Worm (Caenorhabditis elegans) whole organism, L2 larva: ENCODE results near the gene F59E12.6.

Experiments used
- C34F6.9 ChIP-seq: fragments of 150-350 bp; optimal IDR thresholded peaks from 2 replicates; lab custom pipeline; 2014; ENCODE audit warnings: missing biosample characterization, missing genetic modification characterization
- F13H6.1 ChIP-seq: sonication (generic microtip); optimal IDR thresholded peaks from 2 replicates; lab custom pipeline; 2016; ENCODE audit warnings: missing genetic modification characterization, missing compliant biosample characterization
- R02D3.7 ChIP-seq: fragments of 150-350 bp; optimal IDR thresholded peaks from 2 replicates; lab custom pipeline; 2014; ENCODE audit warnings: missing biosample characterization, missing genetic modification characterization
- Y55F3AM.14 ChIP-seq: fragments of 200-800 bp; sonication (Bioruptor generic); optimal IDR thresholded peaks from 2 replicates; lab custom pipeline; 2018; ENCODE audit warnings: mild to moderate bottlenecking, missing genetic modification characterization, missing compliant biosample characterization
- ZK546.5 ChIP-seq: sonication (generic microtip); optimal IDR thresholded peaks from 2 replicates; lab custom pipeline; 2017; ENCODE audit warnings: missing biosample characterization, missing genetic modification characterization
- alr-1 ChIP-seq: fragments of 150-350 bp; optimal IDR thresholded peaks from 2 replicates; lab custom pipeline; 2014; ENCODE audit warnings: missing biosample characterization, missing genetic modification characterization
- ama-1 ChIP-seq: fragments of 150-350 bp; optimal IDR thresholded peaks from 2 replicates; lab custom pipeline; 2018; ENCODE audit warnings: inconsistent platforms
- blmp-1 ChIP-seq: sonication (generic microtip); optimal IDR thresholded peaks from 2 replicates; lab custom pipeline; 2017; ENCODE audit warnings: missing genetic modification characterization, mild to moderate bottlenecking, missing compliant biosample characterization, antibody characterized with exemption, moderate library complexity; ENCODE audit not compliant: insufficient read depth
- ceh-16 ChIP-seq: fragments of 150-350 bp; optimal IDR thresholded peaks from 2 replicates; lab custom pipeline; 2014; ENCODE audit warnings: missing biosample characterization, missing genetic modification characterization
- ceh-82 ChIP-seq: fragments of 150-350 bp; optimal IDR thresholded peaks from 2 replicates; lab custom pipeline; 2014; ENCODE audit warnings: missing biosample characterization, missing genetic modification characterization
- crh-2 ChIP-seq: sonication (generic microtip); optimal IDR thresholded peaks from 2 replicates; lab custom pipeline; 2017; ENCODE audit warnings: missing biosample characterization, missing genetic modification characterization
- dmd-4 ChIP-seq: sonication (generic microtip); optimal IDR thresholded peaks from 2 replicates; lab custom pipeline; 2017; ENCODE audit warnings: missing biosample characterization, missing genetic modification characterization
- egl-27 ChIP-seq: sonication (generic microtip); optimal IDR thresholded peaks from 3 replicates; lab custom pipeline; 2017; ENCODE audit warnings: missing biosample characterization, missing genetic modification reagents, missing genetic modification characterization
- elt-1 ChIP-seq: fragments of 150-350 bp; optimal IDR thresholded peaks from 2 replicates; lab custom pipeline; 2014; ENCODE audit warnings: missing biosample characterization, missing genetic modification characterization
- elt-3 ChIP-seq: sonication (generic microtip); optimal IDR thresholded peaks from 2 replicates; lab custom pipeline; 2017; ENCODE audit warnings: missing biosample characterization, missing genetic modification characterization
- fos-1 ChIP-seq: fragments of 150-350 bp; optimal IDR thresholded peaks from 2 replicates; lab custom pipeline; 2014; ENCODE audit warnings: missing biosample characterization, missing genetic modification characterization
- gmeb-1 ChIP-seq: fragments of 150-350 bp; optimal IDR thresholded peaks from 2 replicates; lab custom pipeline; 2014; ENCODE audit warnings: missing biosample characterization, missing genetic modification characterization
- lin-11 ChIP-seq: fragments of 150-350 bp; sonication (generic microtip); optimal IDR thresholded peaks from 2 replicates; lab custom pipeline; 2014; ENCODE audit warnings: missing biosample characterization, missing genetic modification characterization, inconsistent platforms, mixed read lengths
- lin-13 ChIP-seq: fragments of 150-350 bp; optimal IDR thresholded peaks from 2 replicates; lab custom pipeline; 2014; ENCODE audit warnings: missing biosample characterization, missing genetic modification reagents, missing genetic modification characterization
- lin-39 ChIP-seq: fragments of 150-350 bp; optimal IDR thresholded peaks from 2 replicates; lab custom pipeline; 2014; ENCODE audit warnings: missing biosample characterization, missing genetic modification reagents, missing genetic modification characterization
- lsy-2 ChIP-seq, 2 experiments: fragments of 150-350 bp in 1 of 2; sonication (generic microtip) in 1 of 2; optimal IDR thresholded peaks; 2 replicates each; lab custom pipeline; 2014 to 2017; ENCODE audit warnings: missing biosample characterization in 2 of 2, missing genetic modification characterization in 2 of 2
- mab-5 ChIP-seq: fragments of 150-350 bp; optimal IDR thresholded peaks from 2 replicates; lab custom pipeline; 2014; ENCODE audit warnings: missing biosample characterization, missing genetic modification characterization
- mbf-1 ChIP-seq: sonication (generic microtip); optimal IDR thresholded peaks from 2 replicates; lab custom pipeline; 2017; ENCODE audit warnings: missing biosample characterization, missing genetic modification characterization
- mdl-1 ChIP-seq, 2 experiments: fragments of 150-350 bp in 1 of 2; sonication (generic microtip) in 1 of 2; optimal IDR thresholded peaks; 2 replicates each; lab custom pipeline; 2017; ENCODE audit warnings: missing biosample characterization in 2 of 2, missing genetic modification characterization in 2 of 2
- nhr-10 ChIP-seq: sonication (generic microtip); optimal IDR thresholded peaks from 2 replicates; lab custom pipeline; 2017; ENCODE audit warnings: missing biosample characterization, missing genetic modification characterization
- nhr-11 ChIP-seq: fragments of 150-350 bp; optimal IDR thresholded peaks from 2 replicates; lab custom pipeline; 2014; ENCODE audit warnings: missing biosample characterization, missing genetic modification characterization
- nhr-12 ChIP-seq: fragments of 150-350 bp; optimal IDR thresholded peaks from 2 replicates; lab custom pipeline; 2014; ENCODE audit warnings: missing biosample characterization, missing genetic modification characterization
- nhr-129 ChIP-seq: fragments of 150-350 bp; optimal IDR thresholded peaks from 2 replicates; lab custom pipeline; 2014; ENCODE audit warnings: missing biosample characterization, missing genetic modification characterization
- nhr-21 ChIP-seq: fragments of 150-350 bp; optimal IDR thresholded peaks from 2 replicates; lab custom pipeline; 2014; ENCODE audit warnings: missing biosample characterization, missing genetic modification characterization
- nhr-23 ChIP-seq: fragments of 150-350 bp; optimal IDR thresholded peaks from 2 replicates; lab custom pipeline; 2014; ENCODE audit warnings: missing biosample characterization, missing genetic modification reagents, missing genetic modification characterization
- nhr-237 ChIP-seq: fragments of 150-350 bp; optimal IDR thresholded peaks from 2 replicates; lab custom pipeline; 2014; ENCODE audit warnings: missing biosample characterization, missing genetic modification characterization
- nhr-25 ChIP-seq: fragments of 150-350 bp; sonication (generic microtip); optimal IDR thresholded peaks from 3 replicates; lab custom pipeline; 2014; ENCODE audit warnings: missing biosample characterization, missing genetic modification characterization
- nhr-6 ChIP-seq: fragments of 150-350 bp; optimal IDR thresholded peaks from 2 replicates; lab custom pipeline; 2014; ENCODE audit warnings: missing biosample characterization, missing genetic modification characterization
- nhr-77 ChIP-seq: fragments of 150-350 bp; optimal IDR thresholded peaks from 2 replicates; lab custom pipeline; 2014; ENCODE audit warnings: missing biosample characterization, missing genetic modification characterization
- peb-1 ChIP-seq: fragments of 150-350 bp; optimal IDR thresholded peaks from 2 replicates; lab custom pipeline; 2014; ENCODE audit warnings: missing biosample characterization, missing genetic modification characterization
- sem-4 ChIP-seq: fragments of 150-350 bp; optimal IDR thresholded peaks from 2 replicates; lab custom pipeline; 2014; ENCODE audit warnings: missing biosample characterization, missing genetic modification reagents, missing genetic modification characterization
- skn-1 ChIP-seq: sonication (generic microtip); optimal IDR thresholded peaks from 2 replicates; lab custom pipeline; 2017; ENCODE audit warnings: missing biosample characterization, missing genetic modification characterization
- sma-3 ChIP-seq: sonication (generic microtip); optimal IDR thresholded peaks from 2 replicates; lab custom pipeline; 2016; ENCODE audit warnings: missing genetic modification reagents, missing genetic modification characterization, missing compliant biosample characterization
- sma-9 ChIP-seq, 2 experiments: fragments of 150-350 bp in 1 of 2; sonication (generic microtip) in 1 of 2; optimal IDR thresholded peaks; 2 replicates each; lab custom pipeline; 2014 to 2016; ENCODE audit warnings: missing genetic modification characterization in 2 of 2, mild to moderate bottlenecking in 1 of 2, missing biosample characterization in 1 of 2, missing compliant biosample characterization in 1 of 2, missing genetic modification reagents in 1 of 2, moderate library complexity in 1 of 2
- snpc-4 ChIP-seq: fragments of 150-350 bp; optimal IDR thresholded peaks from 2 replicates; lab custom pipeline; 2014; ENCODE audit warnings: missing biosample characterization, missing genetic modification characterization
- unc-55 ChIP-seq: fragments of 150-350 bp; sonication (generic microtip); optimal IDR thresholded peaks from 3 replicates; lab custom pipeline; 2014; ENCODE audit warnings: missing biosample characterization, missing genetic modification reagents, missing genetic modification characterization
- unc-62 ChIP-seq: fragments of 150-350 bp; optimal IDR thresholded peaks from 2 replicates; lab custom pipeline; 2014; ENCODE audit warnings: missing biosample characterization, missing genetic modification reagents, missing genetic modification characterization
- zag-1 ChIP-seq: fragments of 150-350 bp; optimal IDR thresholded peaks from 2 replicates; lab custom pipeline; 2014; ENCODE audit warnings: missing biosample characterization, missing genetic modification characterization
- ztf-1 ChIP-seq: fragments of 200-800 bp; sonication (Bioruptor generic); conservative IDR thresholded peaks from 2 replicates; pipeline ENCODE4 v1.3.6; 2022; ENCODE audit warnings: missing genetic modification characterization, missing compliant biosample characterization
- ztf-11 ChIP-seq: sonication (generic microtip); optimal IDR thresholded peaks from 2 replicates; lab custom pipeline; 2017; ENCODE audit warnings: missing biosample characterization, missing genetic modification characterization
- ztf-4 ChIP-seq: fragments of 150-350 bp; optimal IDR thresholded peaks from 2 replicates; lab custom pipeline; 2014; ENCODE audit warnings: missing biosample characterization, missing genetic modification characterization

F59E12.6 gene

DNA sequence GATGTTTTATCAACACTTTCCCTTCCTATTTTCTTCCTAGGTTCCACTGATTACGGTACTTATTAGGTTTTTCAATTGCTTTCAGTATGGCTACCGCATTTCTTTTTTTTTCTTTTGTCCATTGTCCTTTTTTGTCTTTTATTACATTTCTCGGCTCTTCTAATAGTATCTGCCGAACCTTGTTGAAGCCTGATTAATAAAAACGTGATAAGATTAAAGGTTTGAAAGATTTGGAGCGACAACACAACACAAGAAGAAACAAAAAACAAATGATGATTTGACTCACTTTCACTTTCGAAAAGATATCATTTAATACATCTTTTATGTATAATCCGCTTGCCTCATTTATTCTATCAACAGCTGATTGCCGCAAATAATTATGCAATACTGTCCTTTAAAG lies 34.3 kb upstream of the F59E12.6 start, which contains the start of gene C25H3.15:
TSS of gene C25H3.15 (plus strand) at position 301 of the 400 bp plus-strand sequence.
- no peak for TF ChIP-seq ztf-1 (GFP tag; lab: Robert Waterston, UW)
- no peak for TF ChIP-seq nhr-10 (tag; lab: Kevin White, UChicago)
- TF ChIP-seq fos-1 (tag; lab: Kevin White, UChicago) = no peak
- no peak for TF ChIP-seq blmp-1 (tag; lab: Kevin White, UChicago)
- no peak for TF ChIP-seq snpc-4 (tag; lab: Kevin White, UChicago)
- TF ChIP-seq, all 48 proteins: peak for 0

DNA sequence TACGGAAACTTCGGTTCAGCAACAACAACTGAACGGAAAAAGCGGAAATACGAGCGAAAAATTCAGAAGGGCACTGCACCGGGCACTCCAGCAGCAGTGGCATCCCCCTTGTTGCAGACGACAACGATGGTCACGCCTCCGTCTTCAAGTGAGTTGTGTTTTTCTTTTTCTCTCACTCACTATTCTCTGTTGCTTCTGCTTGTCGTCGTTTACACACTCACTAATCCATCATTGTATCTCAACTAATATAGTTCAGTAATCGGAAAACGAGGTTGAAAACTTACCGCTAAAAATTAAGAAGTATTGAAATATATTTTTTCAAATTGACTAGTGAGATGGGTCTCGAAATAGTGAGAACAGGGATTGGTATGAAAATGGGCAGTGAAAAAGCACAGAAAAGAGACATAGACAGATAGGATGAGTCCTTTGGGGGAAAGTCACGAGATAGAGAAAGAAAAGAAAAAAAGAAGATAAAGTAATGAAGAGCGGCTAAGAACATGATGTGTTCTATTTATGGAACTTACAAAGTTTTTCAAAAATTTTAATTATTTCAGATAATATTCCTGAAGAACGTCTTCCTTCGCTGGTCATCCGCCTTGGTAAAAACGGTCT lies 32.5 kb upstream of the F59E12.6 start:
- TF ChIP-seq C34F6.9 (tag; lab: Kevin White, UChicago) = peak; percentile 29
- TF ChIP-seq fos-1 (tag; lab: Kevin White, UChicago) = no peak
- TF ChIP-seq lsy-2 (tag; optimal IDR thresholded peaks at IDR 0.05; lab: Kevin White, UChicago) = peak in 1 of 2 experiments; percentile 49
- TF ChIP-seq crh-2 (tag; lab: Kevin White, UChicago) = peak; percentile 39
- no peak for TF ChIP-seq F13H6.1 (tag; lab: Kevin White, UChicago)
- TF ChIP-seq sma-9 (GFP tag; optimal IDR thresholded peaks at IDR 0.05; lab: Kevin White, UChicago) = peak; percentile 4
- no peak for TF ChIP-seq sma-9 (tag; optimal IDR thresholded peaks at IDR 0.05; lab: Kevin White, UChicago)
- peak; percentile 44 for TF ChIP-seq unc-55 (GFP tag; lab: Kevin White, UChicago)

DNA sequence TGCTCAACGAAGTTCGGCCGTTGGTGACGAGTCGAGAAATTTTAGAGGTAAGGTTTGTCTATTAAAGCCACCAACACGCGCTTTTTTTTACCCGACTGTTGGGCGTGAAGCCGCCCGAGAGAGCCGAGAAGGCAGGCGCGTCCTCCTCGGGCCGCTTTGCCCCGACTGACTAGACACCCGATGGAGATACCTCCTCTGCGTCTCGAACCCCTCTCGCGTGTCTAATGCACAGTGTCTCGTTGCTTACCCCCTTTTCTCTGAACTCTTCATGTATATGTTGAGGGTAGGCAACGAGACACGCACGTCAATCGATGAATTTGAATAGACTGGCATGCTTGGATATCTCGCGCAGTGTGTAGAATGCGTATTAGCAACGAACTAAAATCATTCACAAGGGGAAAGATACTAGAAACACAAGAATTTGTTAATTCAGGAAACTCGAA lies 31.0 kb upstream of the F59E12.6 start:
- TF ChIP-seq sma-9 (GFP tag; optimal IDR thresholded peaks at IDR 0.05; lab: Kevin White, UChicago) (peak; percentile 86), sma-9 (tag; optimal IDR thresholded peaks at IDR 0.05; lab: Kevin White, UChicago) (no peak), gmeb-1 (tag; lab: Kevin White, UChicago) (peak; percentile 60), ceh-82 (tag; lab: Kevin White, UChicago) (peak; percentile 80), unc-55 (GFP tag; lab: Kevin White, UChicago) (peak; percentile 63), nhr-129 (tag; lab: Kevin White, UChicago) (peak; percentile 95), skn-1 (tag; lab: Kevin White, UChicago) (no peak), ZK546.5 (tag; lab: Kevin White, UChicago) (no peak), sma-3 (GFP tag; lab: Kevin White, UChicago) (peak; percentile 74), dmd-4 (tag; lab: Kevin White, UChicago) (no peak), ztf-4 (tag; lab: Kevin White, UChicago) (peak; percentile 98), blmp-1 (tag; lab: Kevin White, UChicago) (peak; percentile 15), elt-1 (tag; lab: Kevin White, UChicago) (no peak), sem-4 (tag; lab: Kevin White, UChicago) (peak; percentile 61), nhr-77 (tag; lab: Kevin White, UChicago) (no peak), nhr-12 (no peak), egl-27 (tag; lab: Kevin White, UChicago) (peak; percentile 58), nhr-25 (tag; lab: Kevin White, UChicago) (peak; percentile 45), nhr-23 (tag; lab: Kevin White, UChicago) (no peak), nhr-21 (tag; lab: Kevin White, UChicago) (peak; percentile 88), mab-5 (peak; percentile 77), lin-39 (tag; lab: Kevin White, UChicago) (peak; percentile 58), nhr-6 (tag; lab: Kevin White, UChicago) (peak; percentile 80), lsy-2 (tag; optimal IDR thresholded peaks at IDR 0.05; lab: Kevin White, UChicago) (peak; percentile 74 to 86), elt-3 (tag; lab: Kevin White, UChicago) (no peak), mbf-1 (tag; lab: Kevin White, UChicago) (no peak), mdl-1 (tag; optimal IDR thresholded peaks at IDR 0.05; lab: Kevin White, UChicago) (peak; percentile 57 to 79), ama-1 (lab: Kevin White, UChicago) (peak; percentile 99), zag-1 (tag; lab: Kevin White, UChicago) (peak; percentile 93), alr-1 (no peak), Y55F3AM.14 (peak; percentile 95), lin-13 (peak; percentile 91), R02D3.7 (no peak), C34F6.9 (tag; lab: Kevin White, UChicago) (peak; percentile 86), ztf-1 (GFP tag; lab: Robert Waterston, UW) (0 out of 2 replicates have a peak, but pooled peaks have one; percentile 61), crh-2 (tag; lab: Kevin White, UChicago) (peak; percentile 84), unc-62 (GFP tag; lab: Kevin White, UChicago) (no peak), snpc-4 (tag; lab: Kevin White, UChicago) (peak; percentile 66), nhr-11 (tag; lab: Kevin White, UChicago) (no peak), fos-1 (tag; lab: Kevin White, UChicago) (peak; percentile 72), peb-1 (tag; lab: Kevin White, UChicago) (no peak), ceh-16 (tag; lab: Kevin White, UChicago) (peak; percentile 76), F13H6.1 (tag; lab: Kevin White, UChicago) (peak; percentile 90), ztf-11 (peak; percentile 50), lin-11 (tag; lab: Kevin White, UChicago) (peak; percentile 96), nhr-237 (tag; lab: Kevin White, UChicago) (no peak)
